Worm (Caenorhabditis elegans) whole organism, L4 larva: ENCODE measurements around the gene pbs-1.

Experiments used
- ceh-62 ChIP-seq: sonication (generic microtip); optimal IDR thresholded peaks from 2 replicates; lab custom pipeline; 2017; ENCODE audit warnings: missing biosample characterization, missing genetic modification characterization
- ceh-82 ChIP-seq: sonication (generic microtip); optimal IDR thresholded peaks from 2 replicates; lab custom pipeline; 2017; ENCODE audit warnings: missing biosample characterization, missing genetic modification characterization
- dmd-9 ChIP-seq: fragments of 200-800 bp; sonication (Bioruptor generic); IDR thresholded peaks from 2 replicates; pipeline ENCODE4 v1.3.6; 2022; ENCODE audit warnings: missing genetic modification reagents, missing genetic modification characterization, missing compliant biosample characterization
- duxl-1 ChIP-seq: sonication (generic microtip); optimal IDR thresholded peaks from 2 replicates; lab custom pipeline; 2016; ENCODE audit warnings: mild to moderate bottlenecking, missing genetic modification characterization, moderate library complexity, missing compliant biosample characterization; ENCODE audit not compliant: poor library complexity
- mes-2 ChIP-seq: sonication (generic microtip); optimal IDR thresholded peaks from 2 replicates; lab custom pipeline; 2016; ENCODE audit warnings: missing genotype, mild to moderate bottlenecking, missing genetic modification characterization, missing compliant biosample characterization; ENCODE audit not compliant: poor library complexity, severe bottlenecking
- nhr-237 ChIP-seq: sonication (generic microtip); optimal IDR thresholded peaks from 2 replicates; lab custom pipeline; 2017; ENCODE audit warnings: missing biosample characterization, missing genetic modification characterization
- set-16 ChIP-seq: fragments of 200-800 bp; sonication (Bioruptor generic); IDR thresholded peaks from 2 replicates; pipeline ENCODE4 v1.3.6; 2022; ENCODE audit warnings: missing genetic modification reagents, missing genetic modification characterization, missing compliant biosample characterization
- snpc-4 ChIP-seq: fragments of 150-350 bp; optimal IDR thresholded peaks from 2 replicates; lab custom pipeline; 2014; ENCODE audit warnings: missing biosample characterization, missing genetic modification characterization
- spr-3 ChIP-seq: fragments of 200-800 bp; sonication (Bioruptor generic); optimal IDR thresholded peaks from 2 replicates; lab custom pipeline; 2018; ENCODE audit warnings: mild to moderate bottlenecking, missing genetic modification characterization, missing compliant biosample characterization
- zfp-2 ChIP-seq: sonication (generic microtip); optimal IDR thresholded peaks from 2 replicates; lab custom pipeline; 2016; ENCODE audit warnings: mild to moderate bottlenecking, missing genetic modification characterization, missing compliant biosample characterization

DNA sequence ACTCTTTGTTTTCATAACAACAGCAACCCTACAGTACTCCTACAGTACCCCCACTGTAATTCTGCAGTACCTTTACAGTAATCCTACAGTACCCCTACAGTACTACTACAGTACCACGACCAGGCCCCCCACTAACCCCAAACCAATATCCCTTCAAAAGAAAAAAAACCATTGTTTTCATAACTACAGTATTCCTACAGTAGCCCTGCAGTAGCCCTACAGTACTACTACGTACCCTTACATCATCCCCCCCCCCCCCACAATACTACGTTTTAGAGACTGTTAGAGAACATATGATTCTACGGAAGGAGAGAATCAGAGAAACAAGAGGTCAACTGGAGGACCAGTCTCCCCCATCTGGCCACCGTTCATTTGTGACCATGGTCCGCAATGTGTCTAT, 43.9 kb upstream of the pbs-1 start, which contains the start of gene Y41D4A.3:
- TF ChIP-seq nhr-237 (tag; lab: Kevin White, UChicago) (no peak), snpc-4 (no peak), mes-2 (tag; lab: Kevin White, UChicago) (no peak), spr-3 (GFP tag; lab: Kevin White, UChicago) (no peak), ceh-82 (tag; lab: Kevin White, UChicago) (no peak), zfp-2 (no peak), set-16 (GFP tag; lab: Robert Waterston, UW) (no peak), dmd-9 (GFP tag; lab: Robert Waterston, UW) (no peak), ceh-62 (tag; lab: Kevin White, UChicago) (no peak), duxl-1 (tag; lab: Kevin White, UChicago) (no peak)
